Fruit fly (Drosophila melanogaster) whole organism, pupa: Measurements from ENCODE around the gene ymp.

Experiments
- CG10348 ChIP-seq: fragments of 200-800 bp; sonication (Bioruptor generic); IDR thresholded peaks from 2 replicates; pipeline ENCODE4 v1.3.6; 2022; ENCODE audit warnings: missing biosample characterization, missing genetic modification characterization
- CG12605 ChIP-seq: fragments of 200-800 bp; sonication (Bioruptor generic); IDR thresholded peaks from 2 replicates; pipeline ENCODE4 v1.3.6; 2022; ENCODE audit warnings: missing biosample characterization, missing genetic modification characterization
- CG13204 ChIP-seq: fragments of 200-800 bp; sonication (Bioruptor generic); optimal IDR thresholded peaks from 2 replicates; lab custom pipeline; 2018; ENCODE audit warnings: missing biosample characterization, mild to moderate bottlenecking, missing genetic modification characterization, moderate library complexity
- CG14655 ChIP-seq: fragments of 200-800 bp; sonication (Bioruptor generic); optimal IDR thresholded peaks from 3 replicates; lab custom pipeline; 2017; ENCODE audit warnings: mild to moderate bottlenecking, missing biosample characterization, missing genetic modification reagents, missing genetic modification characterization
- CG15710 ChIP-seq: fragments of 200-800 bp; sonication (Bioruptor generic); optimal IDR thresholded peaks from 2 replicates; lab custom pipeline; 2018; ENCODE audit warnings: missing biosample characterization, mild to moderate bottlenecking, missing genetic modification characterization, moderate library complexity
- CG17806 ChIP-seq: fragments of 200-800 bp; sonication (Bioruptor generic); optimal IDR thresholded peaks from 2 replicates; lab custom pipeline; 2018; ENCODE audit warnings: missing biosample characterization, mild to moderate bottlenecking, missing genetic modification characterization, moderate library complexity
- CG32121 ChIP-seq: fragments of 200-800 bp; sonication (Bioruptor generic); IDR thresholded peaks from 2 replicates; pipeline ENCODE4 v1.3.6; 2022; ENCODE audit warnings: missing biosample characterization, missing genetic modification characterization
- CG34367 ChIP-seq: fragments of 200-800 bp; sonication (Bioruptor generic); optimal IDR thresholded peaks from 2 replicates; lab custom pipeline; 2018; ENCODE audit warnings: missing biosample characterization, mild to moderate bottlenecking, missing genetic modification characterization
- CG4496 ChIP-seq: fragments of 200-800 bp; sonication (Bioruptor generic); IDR thresholded peaks from 3 replicates; pipeline ENCODE4 v1.3.6; 2022; ENCODE audit warnings: missing biosample characterization, missing genetic modification characterization
- CG8159 ChIP-seq: fragments of 200-800 bp; sonication (Bioruptor generic); optimal IDR thresholded peaks from 3 replicates; lab custom pipeline; 2018; ENCODE audit warnings: missing biosample characterization, mild to moderate bottlenecking, missing genetic modification characterization, moderate library complexity
- CG8301 ChIP-seq: fragments of 200-800 bp; sonication (Bioruptor generic); optimal IDR thresholded peaks from 2 replicates; lab custom pipeline; 2018; ENCODE audit warnings: missing biosample characterization, mild to moderate bottlenecking, missing genetic modification characterization
- CG9948 ChIP-seq: fragments of 200-800 bp; sonication (Bioruptor generic); optimal IDR thresholded peaks from 2 replicates; lab custom pipeline; 2018; ENCODE audit warnings: missing biosample characterization, mild to moderate bottlenecking, missing genetic modification characterization, moderate library complexity
- D1 ChIP-seq: fragments of 200-800 bp; sonication (Bioruptor generic); optimal IDR thresholded peaks from 2 replicates; lab custom pipeline; 2018; ENCODE audit warnings: missing biosample characterization, mild to moderate bottlenecking, missing genetic modification characterization, moderate library complexity
- EcR ChIP-seq: fragments of 200-800 bp; sonication (Bioruptor generic); optimal IDR thresholded peaks from 3 replicates; lab custom pipeline; 2019; ENCODE audit warnings: missing biosample characterization, missing genetic modification characterization, mild to moderate bottlenecking, moderate library complexity, missing genetic modification reagents
- Ets98B ChIP-seq: fragments of 200-800 bp; sonication (Bioruptor generic); IDR thresholded peaks from 2 replicates; pipeline ENCODE4 v1.3.6; 2022; ENCODE audit warnings: missing biosample characterization, missing genetic modification characterization
- Pif1A ChIP-seq: fragments of 200-800 bp; sonication (Bioruptor generic); optimal IDR thresholded peaks from 3 replicates; lab custom pipeline; 2016; ENCODE audit warnings: missing biosample characterization, missing genetic modification characterization
- Pif1B ChIP-seq: fragments of 200-800 bp; sonication (Bioruptor generic); optimal IDR thresholded peaks from 3 replicates; lab custom pipeline; 2016; ENCODE audit warnings: missing biosample characterization, missing genetic modification characterization
- Snoo ChIP-seq: fragments of 200-800 bp; sonication (Bioruptor generic); optimal IDR thresholded peaks from 3 replicates; lab custom pipeline; 2017; ENCODE audit warnings: missing biosample characterization, mild to moderate bottlenecking, missing genetic modification characterization, inconsistent platforms
- fd96Ca ChIP-seq: fragments of 200-800 bp; sonication (Bioruptor generic); IDR thresholded peaks from 3 replicates; pipeline ENCODE4 v1.3.6; 2022; ENCODE audit warnings: missing biosample characterization, missing genetic modification characterization
- gl ChIP-seq: fragments of 200-800 bp; sonication (Bioruptor generic); optimal IDR thresholded peaks from 2 replicates; lab custom pipeline; 2018; ENCODE audit warnings: missing biosample characterization, mild to moderate bottlenecking, missing genetic modification characterization
- rn ChIP-seq: fragments of 200-800 bp; sonication (Bioruptor generic); IDR thresholded peaks from 2 replicates; pipeline ENCODE4 v1.3.6; 2022; ENCODE audit warnings: missing biosample characterization, missing genetic modification characterization

The ymp gene

dm6 chr3R:25638381-25638780, 29.5 kb upstream of the ymp start:
- TF ChIP-seq D1 (tag; lab: Kevin White, UChicago) = no peak
- TF ChIP-seq CG15710 (tag; lab: Kevin White, UChicago) = no peak
- TF ChIP-seq Ets98B (GFP tag; lab: Robert Waterston, UW) = no peak
- TF ChIP-seq rn (GFP tag; lab: Robert Waterston, UW) = no peak
- TF ChIP-seq EcR (GFP tag; lab: Kevin White, UChicago) = no peak
- TF ChIP-seq gl (tag; lab: Kevin White, UChicago) = no peak
- TF ChIP-seq Snoo (tag; lab: Kevin White, UChicago) = no peak
- TF ChIP-seq Pif1A (GFP tag; lab: Kevin White, UChicago) = no peak
- TF ChIP-seq CG8159 = no peak
- TF ChIP-seq CG4496 (GFP tag; lab: Robert Waterston, UW) = no peak
- TF ChIP-seq fd96Ca = no peak
- no peak for TF ChIP-seq CG8301 (tag; lab: Kevin White, UChicago)
- TF ChIP-seq CG12605 (GFP tag; lab: Robert Waterston, UW) = no peak
- no peak for TF ChIP-seq CG13204 (GFP tag; lab: Kevin White, UChicago)
- no peak for TF ChIP-seq CG9948 (tag; lab: Kevin White, UChicago)
- no peak for TF ChIP-seq Pif1B

dm6 chr3R:25637294-25638174, 28.6 kb upstream of the ymp start, which contains the start of gene jigr1:
TSS of gene jigr1 (plus strand) at chr3R:25637843.
- TF ChIP-seq D1 (tag; lab: Kevin White, UChicago) (no peak), CG17806 (tag; lab: Kevin White, UChicago) (peak; percentile 68), EcR (GFP tag; lab: Kevin White, UChicago) (no peak), CG9948 (tag; lab: Kevin White, UChicago) (peak; percentile 67), Ets98B (GFP tag; lab: Robert Waterston, UW) (no peak), CG14655 (GFP tag; lab: Kevin White, UChicago) (peak; percentile 65), CG13204 (GFP tag; lab: Kevin White, UChicago) (peak; percentile 42), CG34367 (tag; lab: Kevin White, UChicago) (peak; percentile 64), CG4496 (GFP tag; lab: Robert Waterston, UW) (peak; percentile 46; the same call in 1 of the 3 replicates), Pif1B (peak; percentile 73), CG8159 (peak; percentile 71), rn (GFP tag; lab: Robert Waterston, UW) (no peak), CG8301 (tag; lab: Kevin White, UChicago) (peak; percentile 61), CG32121 (GFP tag; lab: Robert Waterston, UW) (no peak), fd96Ca (no peak), CG15710 (tag; lab: Kevin White, UChicago) (peak; percentile 60), CG12605 (GFP tag; lab: Robert Waterston, UW) (no peak), Pif1A (GFP tag; lab: Kevin White, UChicago) (peak; percentile 64), gl (tag; lab: Kevin White, UChicago) (peak; percentile 17), CG10348 (GFP tag; lab: Robert Waterston, UW) (no peak), Snoo (tag; lab: Kevin White, UChicago) (peak; percentile 56)

dm6 chr3R:25633865-25634460, 25.0 kb upstream of the ymp start:
- no peak for TF ChIP-seq CG34367 (tag; lab: Kevin White, UChicago)
- TF ChIP-seq D1 (tag; lab: Kevin White, UChicago) = no peak
- TF ChIP-seq CG4496 (GFP tag; lab: Robert Waterston, UW) = no peak
- no peak for TF ChIP-seq CG13204 (GFP tag; lab: Kevin White, UChicago)
- TF ChIP-seq CG14655 (GFP tag; lab: Kevin White, UChicago) = peak; percentile 9
- TF ChIP-seq CG9948 (tag; lab: Kevin White, UChicago) = no peak
- TF ChIP-seq CG8159 = peak; percentile 32
- TF ChIP-seq Ets98B (GFP tag; lab: Robert Waterston, UW) = no peak
- TF ChIP-seq fd96Ca = no peak
- TF ChIP-seq rn (GFP tag; lab: Robert Waterston, UW) = no peak
- TF ChIP-seq Pif1A (GFP tag; lab: Kevin White, UChicago) = peak; percentile 53
- peak; percentile 6 for TF ChIP-seq CG8301 (tag; lab: Kevin White, UChicago)
- TF ChIP-seq Snoo (tag; lab: Kevin White, UChicago) = peak; percentile 69
- TF ChIP-seq CG17806 (tag; lab: Kevin White, UChicago) = peak; percentile 16
- TF ChIP-seq CG10348 (GFP tag; lab: Robert Waterston, UW) = no peak
- TF ChIP-seq EcR (GFP tag; lab: Kevin White, UChicago) = no peak
- TF ChIP-seq CG32121 (GFP tag; lab: Robert Waterston, UW) = no peak
- no peak for TF ChIP-seq CG12605 (GFP tag; lab: Robert Waterston, UW)
- TF ChIP-seq gl (tag; lab: Kevin White, UChicago) = no peak
- peak; percentile 56 for TF ChIP-seq Pif1B
- no peak for TF ChIP-seq CG15710 (tag; lab: Kevin White, UChicago)
- TF ChIP-seq, all 21 proteins: peak for 7

dm6 chr3R:25631079-25631478, 22.2 kb upstream of the ymp start:
- TF ChIP-seq CG17806 (tag; lab: Kevin White, UChicago) = peak; percentile 22
- peak; percentile 28 for TF ChIP-seq CG15710 (tag; lab: Kevin White, UChicago)
- TF ChIP-seq rn (GFP tag; lab: Robert Waterston, UW) = no peak
- peak; percentile 58 for TF ChIP-seq CG8159
- peak; percentile 7 for TF ChIP-seq CG9948 (tag; lab: Kevin White, UChicago)
